Fruit fly (Drosophila melanogaster) whole organism, embryonic: ENCODE results near the gene Mpc1.

Experiments used
- Awh ChIP-seq: fragments of 200-800 bp; sonication (Bioruptor generic); IDR thresholded peaks from 2 replicates; pipeline ENCODE4, ENCODE4 v1.3.6; 2022; ENCODE audit warnings: missing biosample characterization, missing genetic modification characterization
- Bteb2 ChIP-seq: fragments of 200-800 bp; sonication (Bioruptor generic); optimal IDR thresholded peaks from 2 replicates; lab custom pipeline; 2016; ENCODE audit warnings: missing biosample characterization, missing genetic modification characterization
- CG11504 ChIP-seq: fragments of 200-800 bp; sonication (Bioruptor generic); optimal IDR thresholded peaks from 3 replicates; lab custom pipeline; 2019; ENCODE audit warnings: missing biosample characterization, mild to moderate bottlenecking, missing genetic modification characterization, moderate library complexity
- CG13894 ChIP-seq: fragments of 200-800 bp; sonication (Bioruptor generic); optimal IDR thresholded peaks from 3 replicates; lab custom pipeline; 2018; ENCODE audit warnings: missing biosample characterization, mild to moderate bottlenecking, missing genetic modification characterization, moderate library complexity
- CG14710 ChIP-seq: fragments of 200-800 bp; sonication (Bioruptor generic); optimal IDR thresholded peaks from 3 replicates; lab custom pipeline; 2019; ENCODE audit warnings: missing biosample characterization, mild to moderate bottlenecking, missing genetic modification characterization, moderate library complexity
- CG14860 ChIP-seq: fragments of 200-800 bp; sonication (Bioruptor generic); IDR thresholded peaks from 3 replicates; pipeline ENCODE4 v1.3.6; 2022; ENCODE audit warnings: missing biosample characterization, missing genetic modification characterization; ENCODE audit not compliant: partially characterized antibody
- CG15696 ChIP-seq: fragments of 200-800 bp; sonication (Bioruptor generic); optimal IDR thresholded peaks from 2 replicates; lab custom pipeline; 2019; ENCODE audit warnings: missing biosample characterization, mild to moderate bottlenecking, missing genetic modification characterization, moderate library complexity
- CG1647 ChIP-seq: fragments of 200-800 bp; sonication (Bioruptor generic); optimal IDR thresholded peaks from 3 replicates; lab custom pipeline; 2016; ENCODE audit warnings: missing biosample characterization, missing genetic modification characterization
- CG16815 ChIP-seq: fragments of 200-800 bp; sonication (Bioruptor generic); optimal IDR thresholded peaks from 3 replicates; lab custom pipeline; 2017; ENCODE audit warnings: missing biosample characterization, mild to moderate bottlenecking, missing genetic modification characterization
- CG17568 ChIP-seq: fragments of 200-800 bp; sonication (Bioruptor generic); optimal IDR thresholded peaks from 2 replicates; lab custom pipeline; 2018; ENCODE audit warnings: missing biosample characterization, mild to moderate bottlenecking, missing genetic modification characterization, moderate library complexity
- CG17612 ChIP-seq: fragments of 200-800 bp; sonication (Bioruptor generic); IDR thresholded peaks from 2 replicates; pipeline ENCODE4 v1.3.6; 2022; ENCODE audit warnings: missing biosample characterization, missing genetic modification characterization
- CG31388 ChIP-seq: fragments of 200-800 bp; sonication (Bioruptor generic); optimal IDR thresholded peaks from 2 replicates; lab custom pipeline; 2016; ENCODE audit warnings: missing biosample characterization, missing genetic modification characterization
- CG3163 ChIP-seq: fragments of 200-800 bp; sonication (Bioruptor generic); optimal IDR thresholded peaks from 3 replicates; lab custom pipeline; 2016; ENCODE audit warnings: missing biosample characterization, missing genetic modification characterization
- CG32532 ChIP-seq: fragments of 200-800 bp; sonication (Bioruptor generic); IDR thresholded peaks from 2 replicates; pipeline ENCODE4 v1.3.6; 2022; ENCODE audit warnings: missing biosample characterization, missing genetic modification characterization
- CG34376 ChIP-seq: fragments of 200-800 bp; sonication (Bioruptor generic); optimal IDR thresholded peaks from 2 replicates; lab custom pipeline; 2018; ENCODE audit warnings: missing biosample characterization, mild to moderate bottlenecking, missing genetic modification characterization
- CG34422 ChIP-seq: fragments of 200-800 bp; sonication (Bioruptor generic); IDR thresholded peaks from 3 replicates; pipeline ENCODE4 v1.3.6; 2022; ENCODE audit warnings: missing biosample characterization, missing genetic modification characterization
- CG4820 ChIP-seq: fragments of 200-800 bp; sonication (Bioruptor generic); optimal IDR thresholded peaks from 3 replicates; lab custom pipeline; 2016; ENCODE audit warnings: missing biosample characterization, missing genetic modification characterization
- CG5180 ChIP-seq: fragments of 200-800 bp; sonication (Bioruptor generic); optimal IDR thresholded peaks from 3 replicates; lab custom pipeline; 2017; ENCODE audit warnings: missing biosample characterization, missing genetic modification characterization, mild to moderate bottlenecking, moderate library complexity, missing genetic modification reagents
- CG7556 ChIP-seq: fragments of 200-800 bp; sonication (Bioruptor generic); optimal IDR thresholded peaks from 2 replicates; lab custom pipeline; 2017; ENCODE audit warnings: missing biosample characterization, mild to moderate bottlenecking, missing genetic modification characterization
- CG7786 ChIP-seq: fragments of 200-800 bp; sonication (Bioruptor generic); optimal IDR thresholded peaks from 2 replicates; lab custom pipeline; 2016; ENCODE audit warnings: missing biosample characterization, missing genetic modification characterization
- CG7963 ChIP-seq: fragments of 200-800 bp; sonication (Bioruptor generic); IDR thresholded peaks from 3 replicates; pipeline ENCODE4 v1.3.6; 2022; ENCODE audit warnings: missing biosample characterization, missing genetic modification characterization; ENCODE audit not compliant: partially characterized antibody
- Camta ChIP-seq: fragments of 200-800 bp; sonication (Bioruptor generic); optimal IDR thresholded peaks from 2 replicates; lab custom pipeline; 2016; ENCODE audit warnings: missing biosample characterization, missing genetic modification characterization
- Dfd ChIP-seq, 2 experiments: fragments of >200 bp; optimal IDR thresholded peaks; 2 replicates each; lab custom pipeline; 2017; ENCODE audit warnings: missing biosample characterization in 2 of 2, missing genetic modification characterization in 2 of 2
- Drgx ChIP-seq: fragments of 200-800 bp; sonication (Bioruptor generic); IDR thresholded peaks from 2 replicates; pipeline ENCODE4 v1.3.6; 2022; ENCODE audit warnings: missing biosample characterization, missing genetic modification characterization
- HLHmδ ChIP-seq: fragments of 200-800 bp; sonication (Bioruptor generic); optimal IDR thresholded peaks from 2 replicates; lab custom pipeline; 2018; ENCODE audit warnings: missing biosample characterization, mild to moderate bottlenecking, missing genetic modification characterization, moderate library complexity
- Hey ChIP-seq: fragments of 200-800 bp; sonication (Bioruptor generic); optimal IDR thresholded peaks from 3 replicates; lab custom pipeline; 2018; ENCODE audit warnings: missing biosample characterization, mild to moderate bottlenecking, missing genetic modification characterization
- NFAT ChIP-seq: fragments of 200-800 bp; sonication (Bioruptor generic); IDR thresholded peaks from 2 replicates; pipeline ENCODE4 v1.3.6; 2022; ENCODE audit warnings: missing biosample characterization, missing genetic modification characterization
- Scr ChIP-seq: fragments of 200-800 bp; sonication (Bioruptor generic); IDR thresholded peaks from 2 replicates; pipeline ENCODE4 v1.3.6; 2022; ENCODE audit warnings: missing biosample characterization, missing genetic modification characterization; ENCODE audit not compliant: partially characterized antibody
- Usf ChIP-seq: fragments of 200-800 bp; sonication (Bioruptor generic); optimal IDR thresholded peaks from 2 replicates; lab custom pipeline; 2017; ENCODE audit warnings: missing genotype, missing biosample characterization, missing genetic modification characterization
- ara ChIP-seq: fragments of 200-800 bp; sonication (Bioruptor generic); IDR thresholded peaks from 2 replicates; pipeline ENCODE4 v1.3.6; 2022; ENCODE audit warnings: missing biosample characterization, missing genetic modification characterization
- bcd ChIP-seq: fragments of 200-800 bp; sonication (Bioruptor generic); optimal IDR thresholded peaks from 2 replicates; lab custom pipeline; 2017; ENCODE audit warnings: missing biosample characterization, mild to moderate bottlenecking, missing genetic modification characterization
- cg ChIP-seq: fragments of 200-800 bp; sonication (Bioruptor generic); optimal IDR thresholded peaks from 3 replicates; lab custom pipeline; 2019; ENCODE audit warnings: missing biosample characterization, mild to moderate bottlenecking, missing genetic modification characterization, moderate library complexity
- chinmo ChIP-seq: fragments of 200-800 bp; sonication (Bioruptor generic); IDR thresholded peaks from 4 replicates; pipeline ENCODE4 v1.3.6; 2022; ENCODE audit warnings: missing biosample characterization, missing genetic modification characterization; ENCODE audit not compliant: partially characterized antibody
- en ChIP-seq: fragments of 200-800 bp; sonication (Bioruptor generic); optimal IDR thresholded peaks from 2 replicates; lab custom pipeline; 2016; ENCODE audit warnings: missing biosample characterization, missing genetic modification characterization
- eve ChIP-seq, 2 experiments: fragments of >200 bp; optimal IDR thresholded peaks; 2 replicates each; lab custom pipeline; 2017; ENCODE audit warnings: missing biosample characterization in 2 of 2, missing genetic modification characterization in 2 of 2
- gcm2 ChIP-seq: fragments of 200-800 bp; sonication (Bioruptor generic); optimal IDR thresholded peaks from 2 replicates; lab custom pipeline; 2016; ENCODE audit warnings: missing biosample characterization, missing genetic modification characterization
- gsb ChIP-seq: fragments of 200-800 bp; sonication (Bioruptor generic); IDR thresholded peaks from 2 replicates; pipeline ENCODE4 v1.3.6; 2022; ENCODE audit warnings: missing biosample characterization, missing genetic modification characterization
- h ChIP-seq: fragments of >200 bp; optimal IDR thresholded peaks from 2 replicates; lab custom pipeline; 2017
- mam ChIP-seq: fragments of 200-800 bp; sonication (Bioruptor generic); optimal IDR thresholded peaks from 3 replicates; lab custom pipeline; 2016; ENCODE audit warnings: missing biosample characterization, missing genetic modification characterization
- nau ChIP-seq: fragments of 200-800 bp; sonication (Bioruptor generic); optimal IDR thresholded peaks from 3 replicates; lab custom pipeline; 2017; ENCODE audit warnings: missing biosample characterization, mild to moderate bottlenecking, missing genetic modification characterization, missing genetic modification reagents
- pnt ChIP-seq: fragments of 200-800 bp; sonication (Bioruptor generic); optimal IDR thresholded peaks from 3 replicates; lab custom pipeline; 2016; ENCODE audit warnings: missing biosample characterization, missing genetic modification characterization
- prd ChIP-seq, 3 experiments: fragments of >200 bp in 2 of 3; fragments of 200-800 bp in 1 of 3; sonication (Bioruptor generic) in 1 of 3; optimal IDR thresholded peaks in 2 of 3; IDR thresholded peaks in 1 of 3; 2 replicates in 2 of 3; 3 replicates in 1 of 3; pipeline versions ENCODE4 v1.3.6 to Lab custom; 2017 to 2022; ENCODE audit warnings: missing biosample characterization in 1 of 3, missing genetic modification characterization in 1 of 3
- sc ChIP-seq, 3 experiments: fragments of >200 bp in 2 of 3; fragments of 200-800 bp in 1 of 3; sonication (Bioruptor generic) in 1 of 3; optimal IDR thresholded peaks; 2 replicates in 2 of 3; 3 replicates in 1 of 3; lab custom pipeline; 2017; ENCODE audit warnings: mild to moderate bottlenecking in 1 of 3, missing biosample characterization in 1 of 3, missing genetic modification characterization in 1 of 3, missing genetic modification reagents in 1 of 3
- shn ChIP-seq: fragments of 200-800 bp; sonication (Bioruptor generic); optimal IDR thresholded peaks from 3 replicates; lab custom pipeline; 2016; ENCODE audit warnings: missing biosample characterization, missing genetic modification characterization
- sob ChIP-seq: fragments of 200-800 bp; sonication (Bioruptor generic); IDR thresholded peaks from 2 replicates; pipeline ENCODE4 v1.3.6; 2022; ENCODE audit warnings: missing biosample characterization, missing genetic modification characterization
- sr ChIP-seq: fragments of 200-800 bp; sonication (Bioruptor generic); IDR thresholded peaks from 3 replicates; pipeline ENCODE4 v1.3.6; 2022; ENCODE audit warnings: missing biosample characterization, missing genetic modification characterization
- stc ChIP-seq: fragments of 200-800 bp; sonication (Bioruptor generic); IDR thresholded peaks from 2 replicates; pipeline ENCODE4 v1.3.6; 2022; ENCODE audit warnings: missing biosample characterization, missing genetic modification characterization
- tin ChIP-seq: fragments of 200-800 bp; sonication (Bioruptor generic); optimal IDR thresholded peaks from 3 replicates; lab custom pipeline; 2016; ENCODE audit warnings: missing biosample characterization, missing genetic modification characterization
- tna ChIP-seq: fragments of 200-800 bp; sonication (Bioruptor generic); IDR thresholded peaks from 2 replicates; pipeline ENCODE4 v1.3.6; 2022; ENCODE audit warnings: missing biosample characterization, missing genetic modification characterization; ENCODE audit not compliant: partially characterized antibody

Gene Mpc1

DNA sequence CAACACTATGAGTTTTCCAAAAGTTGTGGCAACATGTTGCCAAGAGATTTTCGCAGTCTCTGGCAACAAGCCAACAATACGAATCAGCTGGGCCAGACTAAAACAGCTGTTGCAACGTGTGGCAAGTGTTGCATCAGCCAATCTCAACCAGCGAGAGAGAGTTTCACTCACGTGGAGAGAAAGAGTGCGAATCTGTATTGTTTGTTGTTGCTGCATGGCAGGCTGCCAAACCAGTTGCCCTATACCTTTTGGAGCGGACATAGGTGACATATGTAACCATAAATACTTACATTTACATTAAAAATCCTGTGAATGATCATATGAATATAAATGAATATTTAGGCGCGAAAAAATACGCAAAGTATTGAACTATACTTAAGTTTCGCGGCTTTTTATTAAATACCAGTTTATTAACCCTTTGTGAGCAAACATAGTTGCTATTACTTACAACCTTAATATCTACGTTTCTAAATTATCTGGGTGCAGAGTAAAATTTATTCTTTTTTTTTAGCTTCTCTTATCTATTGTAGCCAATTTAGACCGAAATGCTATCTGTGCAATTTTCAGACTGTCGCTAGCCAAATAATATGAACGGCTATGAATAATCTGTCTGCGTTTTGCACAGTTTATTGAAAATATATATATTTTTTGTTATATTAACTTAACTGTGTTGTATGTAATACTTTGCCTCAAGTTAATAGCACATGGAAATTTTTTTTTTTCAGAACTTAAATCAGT, 14.4 kb downstream of the Mpc1 start (continued):
- TF ChIP-seq Awh (no peak), CG3163 (no peak), CG7556 (peak; percentile 42), cg (GFP tag; lab: Kevin White, UChicago) (peak; percentile 9), CG1647 (GFP tag; lab: Kevin White, UChicago) (no peak), CG7963 (GFP tag; lab: Robert Waterston, UW) (no peak), prd (optimal IDR thresholded peaks at IDR 0.05; lab: Kevin White, UChicago) (no peak), prd (GFP tag; IDR thresholded peaks at IDR 0.05; lab: Robert Waterston, UW) (no peak), CG14710 (peak; percentile 1), gcm2 (GFP tag; lab: Kevin White, UChicago) (no peak), HLHmδ (GFP tag; lab: Kevin White, UChicago) (no peak), CG31388 (no peak), CG16815 (GFP tag; lab: Kevin White, UChicago) (peak; percentile 13), mam (GFP tag; lab: Kevin White, UChicago) (no peak), Dfd (GFP tag; optimal IDR thresholded peaks at IDR 0.05; lab: Kevin White, UChicago) (no peak), Usf (GFP tag; lab: Kevin White, UChicago) (no peak), CG17568 (GFP tag; lab: Kevin White, UChicago) (no peak), gsb (GFP tag; lab: Robert Waterston, UW) (no peak), chinmo (GFP tag; lab: Robert Waterston, UW) (peak; percentile 46; the same call in 1 of the 4 replicates), CG34376 (GFP tag; lab: Kevin White, UChicago) (no peak), CG14860 (no peak), sob (GFP tag; lab: Robert Waterston, UW) (no peak), CG17612 (GFP tag; lab: Robert Waterston, UW) (no peak), Scr (GFP tag; lab: Robert Waterston, UW) (no peak), tin (GFP tag; lab: Kevin White, UChicago) (no peak), stc (GFP tag; lab: Robert Waterston, UW) (no peak), nau (GFP tag; lab: Kevin White, UChicago) (no peak), CG15696 (tag; lab: Kevin White, UChicago) (no peak), Drgx (GFP tag; lab: Robert Waterston, UW) (peak; percentile 58), CG5180 (GFP tag; lab: Kevin White, UChicago) (peak; percentile 25), ara (GFP tag; lab: Robert Waterston, UW) (no peak), sr (GFP tag; lab: Robert Waterston, UW) (no peak), sc (optimal IDR thresholded peaks at IDR 0.05; lab: Kevin White, UChicago) (no peak), sc (GFP tag; optimal IDR thresholded peaks at IDR 0.05; lab: Kevin White, UChicago) (no peak), CG13894 (tag; lab: Kevin White, UChicago) (no peak), CG7786 (GFP tag; lab: Kevin White, UChicago) (no peak), Bteb2 (GFP tag; lab: Kevin White, UChicago) (no peak), eve (GFP tag; optimal IDR thresholded peaks at IDR 0.05; lab: Kevin White, UChicago) (no peak), en (GFP tag; lab: Kevin White, UChicago) (no peak), Camta (GFP tag; lab: Kevin White, UChicago) (no peak), CG34422 (GFP tag; lab: Robert Waterston, UW) (0 out of 3 replicates have a peak, but pooled peaks have one; percentile 27), tna (no peak), shn (no peak), CG32532 (GFP tag; lab: Robert Waterston, UW) (peak; percentile 23; the same call in 1 of the 2 replicates), NFAT (no peak), bcd (GFP tag; lab: Kevin White, UChicago) (no peak), CG4820 (no peak), Hey (tag; lab: Kevin White, UChicago) (no peak), CG11504 (tag; lab: Kevin White, UChicago) (peak; percentile 99), h (lab: Kevin White, UChicago) (no peak), pnt (GFP tag; lab: Kevin White, UChicago) (no peak)
